Fruit fly (Drosophila melanogaster) whole organism, adult: Measurements from ENCODE around the gene CheB38a.
A peak's percentile ranks its signal among the peaks of the same experiment; 100 is the strongest.

ENCODE experiments used
- CG11617 ChIP-seq: fragments of 200-800 bp; sonication (Bioruptor generic); optimal IDR thresholded peaks from 2 replicates; lab custom pipeline; 2017; ENCODE audit warnings: mild to moderate bottlenecking, missing biosample characterization, missing genetic modification reagents, missing genetic modification characterization
- CG12768 ChIP-seq: fragments of 200-800 bp; sonication (Bioruptor generic); optimal IDR thresholded peaks from 2 replicates; lab custom pipeline; 2017; ENCODE audit warnings: missing biosample characterization, missing genetic modification characterization, mild to moderate bottlenecking, moderate library complexity, missing genetic modification reagents
- CG14711 ChIP-seq: fragments of 200-800 bp; sonication (Bioruptor generic); optimal IDR thresholded peaks from 2 replicates; lab custom pipeline; 2018; ENCODE audit warnings: missing biosample characterization, mild to moderate bottlenecking, missing genetic modification characterization, moderate library complexity
- CG1620 ChIP-seq: fragments of 200-800 bp; sonication (Bioruptor generic); optimal IDR thresholded peaks from 2 replicates; lab custom pipeline; 2016; ENCODE audit warnings: missing biosample characterization, missing genetic modification characterization
- CG33017 ChIP-seq: fragments of 200-800 bp; sonication (Bioruptor generic); optimal IDR thresholded peaks from 2 replicates; lab custom pipeline; 2018; ENCODE audit warnings: missing biosample characterization, mild to moderate bottlenecking, missing genetic modification characterization, moderate library complexity
- CG5204 ChIP-seq: fragments of 200-800 bp; sonication (Bioruptor generic); optimal IDR thresholded peaks from 2 replicates; lab custom pipeline; 2016; ENCODE audit warnings: missing biosample characterization, missing genetic modification characterization
- CG7045 ChIP-seq: fragments of 200-800 bp; sonication (Bioruptor generic); optimal IDR thresholded peaks from 2 replicates; lab custom pipeline; 2017; ENCODE audit warnings: missing biosample characterization, mild to moderate bottlenecking, missing genetic modification characterization
- CG7101 ChIP-seq: fragments of 200-800 bp; sonication (Bioruptor generic); optimal IDR thresholded peaks from 2 replicates; lab custom pipeline; 2018; ENCODE audit warnings: missing biosample characterization, mild to moderate bottlenecking, missing genetic modification characterization, moderate library complexity
- Clk ChIP-seq: fragments of 200-800 bp; sonication (Bioruptor generic); optimal IDR thresholded peaks from 2 replicates; lab custom pipeline; 2017; ENCODE audit warnings: missing biosample characterization, missing genetic modification characterization
- Crg-1 ChIP-seq: fragments of 200-800 bp; sonication (Bioruptor generic); optimal IDR thresholded peaks from 2 replicates; lab custom pipeline; 2016; ENCODE audit warnings: missing biosample characterization, missing genetic modification characterization
- Hr96 ChIP-seq: fragments of 200-800 bp; sonication (Bioruptor generic); optimal IDR thresholded peaks from 2 replicates; lab custom pipeline; 2016; ENCODE audit warnings: missing biosample characterization, missing genetic modification characterization
- Mnt ChIP-seq: fragments of 200-800 bp; sonication (Bioruptor generic); optimal IDR thresholded peaks from 2 replicates; lab custom pipeline; 2016; ENCODE audit warnings: missing biosample characterization, mild to moderate bottlenecking, missing genetic modification characterization
- bab1 ChIP-seq: fragments of 200-800 bp; sonication (Bioruptor generic); optimal IDR thresholded peaks from 3 replicates; lab custom pipeline; 2019; ENCODE audit warnings: missing biosample characterization, mild to moderate bottlenecking, missing genetic modification characterization, moderate library complexity
- cic ChIP-seq: fragments of 200-800 bp; sonication (Bioruptor generic); optimal IDR thresholded peaks from 2 replicates; lab custom pipeline; 2017; ENCODE audit warnings: missing biosample characterization, mild to moderate bottlenecking, missing genetic modification characterization, moderate library complexity
- cnc ChIP-seq, 2 experiments: fragments of >200 bp; optimal IDR thresholded peaks; 2 replicates each; lab custom pipeline; 2017
- kay ChIP-seq: fragments of 200-800 bp; sonication (Bioruptor generic); peaks from one replicate; lab custom pipeline; 2016; ENCODE audit warnings: missing biosample characterization, missing genetic modification characterization, borderline replicate concordance
- ovo ChIP-seq: fragments of 200-800 bp; sonication (Bioruptor generic); optimal IDR thresholded peaks from 2 replicates; lab custom pipeline; 2016; ENCODE audit warnings: missing biosample characterization, missing genetic modification characterization
- pad ChIP-seq: fragments of 200-800 bp; sonication (Bioruptor generic); optimal IDR thresholded peaks from 3 replicates; lab custom pipeline; 2017; ENCODE audit warnings: missing biosample characterization, missing genetic modification characterization, mild to moderate bottlenecking, moderate library complexity, missing genetic modification reagents
- tj ChIP-seq: fragments of 200-800 bp; sonication (Bioruptor generic); optimal IDR thresholded peaks from 3 replicates; lab custom pipeline; 2017; ENCODE audit warnings: missing biosample characterization, mild to moderate bottlenecking, missing genetic modification characterization, moderate library complexity
- toe ChIP-seq: fragments of 200-800 bp; sonication (Bioruptor generic); optimal IDR thresholded peaks from 2 replicates; lab custom pipeline; 2016; ENCODE audit warnings: missing biosample characterization, missing genetic modification characterization

Gene CheB38a

dm6 chr2L:20818432-20818831 lies at the start of gene CheB38a:
Gene CheB38a, minus strand, starts transcription at chr2L:20818532.
- TF ChIP-seq CG7045 (GFP tag; lab: Kevin White, UChicago), result no peak
- TF ChIP-seq Crg-1, result no peak
- no peak for TF ChIP-seq tj (GFP tag; lab: Kevin White, UChicago)
- TF ChIP-seq CG12768 (GFP tag; lab: Kevin White, UChicago), result no peak
- TF ChIP-seq cnc (optimal IDR thresholded peaks at IDR 0.05; lab: Kevin White, UChicago), result no peak
- TF ChIP-seq toe (GFP tag; lab: Kevin White, UChicago), result no peak
- no peak for TF ChIP-seq Mnt (GFP tag; lab: Kevin White, UChicago)
- TF ChIP-seq bab1 (GFP tag; lab: Kevin White, UChicago), result no peak

- TF ChIP-seq cnc (optimal IDR thresholded peaks at IDR 0.05; lab: Kevin White, UChicago), result no peak
- TF ChIP-seq CG7101 (tag; lab: Kevin White, UChicago), result no peak
- TF ChIP-seq CG1620, result no peak
- TF ChIP-seq CG7045 (GFP tag; lab: Kevin White, UChicago), result no peak
Measured at dm6 chr2L:20867381-20867780, 49.0 kb upstream of the CheB38a start, which contains the start of gene CG31675. Gene CG31675, plus strand, starts transcription at chr2L:20867755.

DNA sequence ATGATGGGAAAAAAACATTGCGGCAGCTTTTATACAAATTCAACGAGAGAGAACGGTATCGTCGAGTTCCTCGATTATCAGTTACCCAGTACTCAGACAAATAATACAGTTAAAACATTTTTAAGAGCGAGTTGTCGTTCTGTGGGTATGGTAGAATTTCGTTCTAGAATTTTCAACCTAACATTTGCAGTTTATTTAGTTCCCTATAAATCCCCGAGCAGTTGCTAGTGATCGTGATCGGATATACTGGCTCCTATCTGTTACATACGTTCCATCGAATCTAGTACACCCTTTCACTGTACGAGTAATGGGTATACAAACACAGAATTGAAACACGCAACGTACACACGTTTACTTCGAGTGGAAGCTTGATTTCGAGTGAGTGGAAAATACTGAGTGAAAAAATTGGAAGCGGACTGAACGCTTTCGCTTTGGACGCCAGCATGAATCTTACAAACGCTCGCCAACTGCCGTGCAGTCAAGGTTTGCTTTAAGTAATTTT lies 46.5 kb upstream of the CheB38a start, which contains the start of gene CG9338:
Gene CG9338, plus strand, starts transcription at position 452 of the 502 bp plus-strand sequence.
- peak; percentile 89 for TF ChIP-seq tj (GFP tag; lab: Kevin White, UChicago)
- TF ChIP-seq CG12768 (GFP tag; lab: Kevin White, UChicago), result peak; percentile 88
- TF ChIP-seq pad (GFP tag; lab: Kevin White, UChicago), result peak; percentile 78
- peak; percentile 50 for TF ChIP-seq Crg-1
- TF ChIP-seq Mnt (GFP tag; lab: Kevin White, UChicago), result peak; percentile 47
- TF ChIP-seq CG7101 (tag; lab: Kevin White, UChicago), result peak; percentile 81
- no peak for TF ChIP-seq cnc (optimal IDR thresholded peaks at IDR 0.05; lab: Kevin White, UChicago)
- peak; percentile 78 for TF ChIP-seq Hr96
- TF ChIP-seq kay (GFP tag; lab: Kevin White, UChicago), result peak; percentile 20
- TF ChIP-seq CG33017 (tag; lab: Kevin White, UChicago), result peak; percentile 77
- TF ChIP-seq CG1620, result peak; percentile 66
- peak; percentile 44 for TF ChIP-seq Clk
- TF ChIP-seq bab1 (GFP tag; lab: Kevin White, UChicago), result peak; percentile 86
- peak; percentile 73 for TF ChIP-seq CG7045 (GFP tag; lab: Kevin White, UChicago)
- peak; percentile 77 for TF ChIP-seq CG11617 (GFP tag; lab: Kevin White, UChicago)
- TF ChIP-seq ovo (GFP tag; lab: Kevin White, UChicago), result no peak
- peak; percentile 82 for TF ChIP-seq CG5204 (GFP tag; lab: Kevin White, UChicago)
- peak; percentile 73 for TF ChIP-seq toe (GFP tag; lab: Kevin White, UChicago)
- peak; percentile 63 for TF ChIP-seq cic (GFP tag; lab: Kevin White, UChicago)
- peak; percentile 75 for TF ChIP-seq CG14711 (tag; lab: Kevin White, UChicago)

DNA sequence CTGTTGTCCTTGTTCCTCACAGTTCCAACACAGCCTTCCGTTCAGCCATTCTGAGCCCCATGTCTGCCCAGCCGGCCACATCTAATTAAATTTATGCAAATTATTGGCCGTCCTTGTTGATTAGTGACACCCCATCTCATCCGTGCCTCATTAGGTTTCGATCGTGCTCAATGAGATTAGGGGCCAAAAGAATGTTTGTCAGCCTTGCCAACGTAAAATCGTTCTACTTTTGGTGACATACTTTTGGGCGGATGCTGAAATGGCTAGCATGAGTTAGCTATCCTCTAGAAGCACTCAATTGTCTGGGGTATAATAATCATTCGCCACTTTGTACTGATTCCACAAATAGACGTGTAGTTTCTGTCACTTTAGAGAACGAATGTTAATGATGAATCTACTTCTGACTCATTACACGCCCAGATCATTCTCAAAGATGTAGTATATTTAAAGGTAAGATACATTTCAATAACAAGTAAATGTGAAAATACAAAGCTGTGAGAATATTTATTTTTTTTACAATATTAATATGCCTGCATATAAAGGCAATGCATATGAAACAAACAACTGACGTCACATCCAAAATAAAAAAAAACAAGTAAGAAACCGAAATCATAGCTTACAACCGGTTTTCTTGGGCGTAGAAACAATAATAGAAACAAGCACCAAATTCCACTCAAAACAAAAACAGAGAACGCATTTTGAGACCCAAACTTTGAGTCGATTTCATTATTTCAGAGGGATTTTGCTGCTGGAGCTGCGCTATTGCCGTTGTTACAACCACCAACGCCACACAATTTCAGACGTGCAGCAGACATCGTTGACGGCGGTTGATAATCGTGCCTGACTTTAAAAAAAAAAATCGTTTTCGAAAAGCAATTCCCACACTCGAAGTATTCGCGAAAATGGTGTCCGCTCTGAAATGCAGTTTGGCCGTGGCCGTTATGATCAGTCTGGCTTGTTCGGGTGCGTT lies 40.3 kb upstream of the CheB38a start, which contains the start of gene bero:
Gene bero, plus strand, starts transcription at position 325 of the 970 bp plus-strand sequence.
- no peak for TF ChIP-seq Hr96
- peak; percentile 96 for TF ChIP-seq kay (GFP tag; lab: Kevin White, UChicago)
- TF ChIP-seq cnc (optimal IDR thresholded peaks at IDR 0.05; lab: Kevin White, UChicago), result peak; percentile 53 to 70
- TF ChIP-seq CG33017 (tag; lab: Kevin White, UChicago), result no peak
- TF ChIP-seq ovo (GFP tag; lab: Kevin White, UChicago), result no peak
- no peak for TF ChIP-seq CG14711 (tag; lab: Kevin White, UChicago)
- TF ChIP-seq cic (GFP tag; lab: Kevin White, UChicago), result no peak

DNA sequence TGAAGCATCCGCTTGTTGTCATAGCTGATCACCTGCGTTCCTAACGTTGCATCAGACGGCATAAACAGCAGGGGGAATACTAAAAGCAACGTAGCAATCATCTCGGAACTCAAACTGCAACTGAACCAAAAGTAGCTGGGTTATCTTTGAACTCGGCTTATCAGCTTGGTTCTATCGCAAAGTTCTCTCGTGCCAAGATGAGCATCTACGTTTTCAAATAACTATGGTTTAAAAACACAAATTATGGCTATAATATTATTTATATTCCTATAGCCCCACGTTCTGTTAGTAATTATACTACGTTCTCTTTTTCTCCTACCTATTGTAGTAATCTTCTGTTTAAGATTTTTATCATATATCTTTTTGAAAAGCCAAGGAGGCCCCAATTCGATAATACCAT lies 39.5 kb upstream of the CheB38a start, which contains the start of gene CG14400:
Gene CG14400, minus strand, starts transcription at position 101 of the 400 bp plus-strand sequence.
- TF ChIP-seq CG7101 (tag; lab: Kevin White, UChicago), result no peak
- TF ChIP-seq CG11617 (GFP tag; lab: Kevin White, UChicago), result no peak
- TF ChIP-seq pad (GFP tag; lab: Kevin White, UChicago), result no peak
- no peak for TF ChIP-seq bab1 (GFP tag; lab: Kevin White, UChicago)
- TF ChIP-seq ovo (GFP tag; lab: Kevin White, UChicago), result no peak
- TF ChIP-seq CG12768 (GFP tag; lab: Kevin White, UChicago), result no peak

- no peak for TF ChIP-seq Mnt (GFP tag; lab: Kevin White, UChicago)
- no peak for TF ChIP-seq cnc (optimal IDR thresholded peaks at IDR 0.05; lab: Kevin White, UChicago)
- no peak for TF ChIP-seq CG33017 (tag; lab: Kevin White, UChicago)
- no peak for TF ChIP-seq CG1620
- TF ChIP-seq CG14711 (tag; lab: Kevin White, UChicago), result no peak
- no peak for TF ChIP-seq CG7045 (GFP tag; lab: Kevin White, UChicago)
- TF ChIP-seq CG12768 (GFP tag; lab: Kevin White, UChicago), result no peak
- TF ChIP-seq tj (GFP tag; lab: Kevin White, UChicago), result no peak
- TF ChIP-seq CG7101 (tag; lab: Kevin White, UChicago), result no peak
- no peak for TF ChIP-seq Hr96
- TF ChIP-seq CG5204 (GFP tag; lab: Kevin White, UChicago), result no peak
- no peak for TF ChIP-seq pad (GFP tag; lab: Kevin White, UChicago)
- TF ChIP-seq Crg-1, result no peak
- no peak for TF ChIP-seq bab1 (GFP tag; lab: Kevin White, UChicago)
- no peak for TF ChIP-seq ovo (GFP tag; lab: Kevin White, UChicago)
- TF ChIP-seq toe (GFP tag; lab: Kevin White, UChicago), result no peak
- no peak for TF ChIP-seq kay (GFP tag; lab: Kevin White, UChicago)
- TF ChIP-seq Clk, result no peak
- TF ChIP-seq cic (GFP tag; lab: Kevin White, UChicago), result no peak
Measured at dm6 chr2L:20852092-20852628, 33.8 kb upstream of the CheB38a start, which contains the start of gene twit. Gene twit, plus strand, starts transcription at chr2L:20852578.
